Fruit fly (Drosophila melanogaster) whole organism, wandering third instar larva: ENCODE results near the gene CG16956.

Experiments used
- OdsH ChIP-seq: fragments of 200-800 bp; sonication (Bioruptor generic); optimal IDR thresholded peaks from 2 replicates; lab custom pipeline; 2016; ENCODE audit warnings: missing biosample characterization, mild to moderate bottlenecking, missing genetic modification characterization
- foxo ChIP-seq, 2 experiments: fragments of 200-800 bp; sonication (Bioruptor generic); optimal IDR thresholded peaks; 2 replicates in 1 of 2; 3 replicates in 1 of 2; lab custom pipeline; 2016 to 2017; ENCODE audit warnings: missing biosample characterization in 2 of 2, missing genetic modification characterization in 2 of 2
- rgr ChIP-seq: fragments of 200-800 bp; sonication (Bioruptor generic); optimal IDR thresholded peaks from 3 replicates; lab custom pipeline; 2016; ENCODE audit warnings: missing biosample characterization, mild to moderate bottlenecking, missing genetic modification characterization
- usp ChIP-seq: fragments of >200 bp; optimal IDR thresholded peaks from 2 replicates; lab custom pipeline; 2017; ENCODE audit warnings: missing biosample characterization, missing genetic modification characterization

DNA sequence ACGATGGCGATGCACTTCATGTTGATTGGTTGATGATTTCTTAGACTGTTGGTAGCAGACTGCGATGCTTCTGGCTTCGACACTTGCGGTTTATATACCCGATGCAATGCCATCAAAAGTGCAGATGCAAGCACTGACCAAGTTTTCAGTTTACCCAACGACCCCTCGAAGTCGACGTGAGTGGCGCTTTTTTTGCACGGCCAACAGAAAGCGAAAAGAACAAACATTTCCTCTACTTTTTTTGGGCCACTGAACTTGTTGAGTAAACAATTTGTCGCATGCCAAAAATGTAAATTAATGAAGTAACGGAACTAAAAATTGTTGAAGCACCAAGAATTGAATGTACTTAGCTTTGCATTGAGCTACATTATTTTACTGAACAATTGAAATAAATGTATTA lies 2.8 kb downstream of the CG16956 start, which contains the start of gene Vm34Ca:
- TF ChIP-seq usp (GFP tag; lab: Kevin White, UChicago) (no peak), OdsH (no peak), rgr (GFP tag; lab: Kevin White, UChicago) (no peak), foxo (GFP tag; optimal IDR thresholded peaks at IDR 0.05; lab: Kevin White, UChicago) (no peak)
